Worm (Caenorhabditis elegans): ENCODE data around the gene pgp-8.

The pgp-8 gene

ce11 chrX:10901766-10902165 lies 37.5 kb upstream of the pgp-8 start (continued):
- no peak for TF ChIP-seq mxl-2 (GFP tag; conservative IDR thresholded peaks at IDR 0.05)
- TF ChIP-seq vab-7 (GFP tag; IDR thresholded peaks at IDR 0.05): no peak
- TF ChIP-seq mxl-3 (GFP tag; optimal IDR thresholded peaks at IDR 0.05): peak; percentile 67
- TF ChIP-seq nhr-102 (tag; optimal IDR thresholded peaks at IDR 0.05): peak; percentile 5
- no peak for TF ChIP-seq zag-1 (tag; optimal IDR thresholded peaks at IDR 0.05)
- TF ChIP-seq dmd-9 (GFP tag; IDR thresholded peaks at IDR 0.05): no peak
- no peak for TF ChIP-seq nhr-6 (tag; optimal IDR thresholded peaks at IDR 0.05)
- TF ChIP-seq pqm-1 (tag; optimal IDR thresholded peaks at IDR 0.05): peak; percentile 79
- peak; percentile 74 for TF ChIP-seq lin-1 (GFP tag; IDR thresholded peaks at IDR 0.05)
- TF ChIP-seq aha-1 (tag): no peak
- TF ChIP-seq T20F7.1 (GFP tag; optimal IDR thresholded peaks at IDR 0.05): no peak
- TF ChIP-seq Y75B8A.6 (GFP tag; IDR thresholded peaks at IDR 0.05): no peak
- TF ChIP-seq lin-29 (GFP tag; IDR thresholded peaks at IDR 0.05): no peak
- peak in 1 of 2 experiments; percentile 66 for TF ChIP-seq unc-62 (GFP tag; optimal IDR thresholded peaks at IDR 0.05 in 1 of 2)
- no peak for TF ChIP-seq unc-62 (tag; optimal IDR thresholded peaks at IDR 0.05)
- no peak for TF ChIP-seq Y5F2A.4 (GFP tag; optimal IDR thresholded peaks at IDR 0.05)
- TF ChIP-seq mdl-1 (tag; optimal IDR thresholded peaks at IDR 0.05): peak in 1 of 2 experiments; percentile 73
- TF ChIP-seq fkh-10 (GFP tag; optimal IDR thresholded peaks at IDR 0.05): no peak
- no peak for TF ChIP-seq ama-1 (optimal IDR thresholded peaks at IDR 0.05)
- TF ChIP-seq mes-2 (tag; optimal IDR thresholded peaks at IDR 0.05; ENCODE audit: poor library complexity, severe bottlenecking): no peak
- no peak for TF ChIP-seq dpl-1 (GFP tag; optimal IDR thresholded peaks at IDR 0.05)
- no peak for TF ChIP-seq F44E2.7 (GFP tag; IDR thresholded peaks at IDR 0.05)
- TF ChIP-seq hif-1 (tag; optimal IDR thresholded peaks at IDR 0.05): no peak
- no peak for TF ChIP-seq T26A8.4 (GFP tag; IDR thresholded peaks at IDR 0.05)
- TF ChIP-seq lin-15B (tag; optimal IDR thresholded peaks at IDR 0.05): no peak
- TF ChIP-seq php-3 (GFP tag; IDR thresholded peaks at IDR 0.05): peak; percentile 61; the same call in 1 of the 2 replicates
- TF ChIP-seq hlh-11 (tag; optimal IDR thresholded peaks at IDR 0.05): peak; percentile 83

ce11 chrX:10900952-10901351 lies 36.7 kb upstream of the pgp-8 start:
- TF ChIP-seq spr-1 (tag; optimal IDR thresholded peaks at IDR 0.05) (no peak), dpl-1 (GFP tag; optimal IDR thresholded peaks at IDR 0.05) (peak; percentile 21), nhr-6 (tag; optimal IDR thresholded peaks at IDR 0.05) (no peak), zfp-2 (tag; optimal IDR thresholded peaks at IDR 0.05) (no peak), pqm-1 (tag; optimal IDR thresholded peaks at IDR 0.05) (no peak), ama-1 (optimal IDR thresholded peaks at IDR 0.05) (no peak), saeg-2 (GFP tag; IDR thresholded peaks at IDR 0.05) (no peak), gei-8 (GFP tag; optimal IDR thresholded peaks at IDR 0.05) (no peak), mxl-3 (GFP tag; optimal IDR thresholded peaks at IDR 0.05) (peak; percentile 96), Y75B8A.6 (GFP tag; IDR thresholded peaks at IDR 0.05) (no peak), fkh-10 (GFP tag; optimal IDR thresholded peaks at IDR 0.05) (peak; percentile 80), lin-38 (GFP tag; IDR thresholded peaks at IDR 0.05) (no peak), lin-1 (GFP tag; IDR thresholded peaks at IDR 0.05) (no peak), lin-39 (tag; optimal IDR thresholded peaks at IDR 0.05) (no peak), madf-9 (GFP tag; conservative IDR thresholded peaks at IDR 0.05) (0 out of 2 replicates have a peak, but pooled peaks have one; percentile 23), hlh-11 (tag; optimal IDR thresholded peaks at IDR 0.05) (peak; percentile 80), nhr-41 (GFP tag; IDR thresholded peaks at IDR 0.05) (no peak), mxl-2 (GFP tag; conservative IDR thresholded peaks at IDR 0.05) (no peak), set-16 (GFP tag; IDR thresholded peaks at IDR 0.05) (no peak), R02D3.7 (tag; optimal IDR thresholded peaks at IDR 0.05) (no peak), vab-7 (GFP tag; IDR thresholded peaks at IDR 0.05) (no peak), madf-5 (GFP tag; IDR thresholded peaks at IDR 0.05) (no peak), duxl-1 (tag; optimal IDR thresholded peaks at IDR 0.05; ENCODE audit: poor library complexity) (no peak), egl-43 (GFP tag; IDR thresholded peaks at IDR 0.05) (no peak), ceh-32 (tag; optimal IDR thresholded peaks at IDR 0.05; ENCODE audit: poor library complexity) (no peak), mep-1 (tag; optimal IDR thresholded peaks at IDR 0.05) (peak; percentile 79), lim-7 (GFP tag; IDR thresholded peaks at IDR 0.05) (no peak), lin-15B (tag; optimal IDR thresholded peaks at IDR 0.05) (no peak), egl-27 (tag; optimal IDR thresholded peaks at IDR 0.05) (no peak), skn-1 (tag; optimal IDR thresholded peaks at IDR 0.05) (no peak), nhr-48 (tag; optimal IDR thresholded peaks at IDR 0.05) (peak; percentile 19), ztf-7 (tag; optimal IDR thresholded peaks at IDR 0.05) (no peak), snpc-4 (tag; optimal IDR thresholded peaks at IDR 0.05) (no peak), nhr-25 (tag; optimal IDR thresholded peaks at IDR 0.05; ENCODE audit: borderline replicate concordance, insufficient read depth) (no peak), jun-1 (tag; optimal IDR thresholded peaks at IDR 0.05) (no peak)

All from whole organism, L4 larva.